Worm (Caenorhabditis elegans): ENCODE results near the gene dnj-19.

dnj-19 gene

ce11 chrV:5511720-5512119 is 7.1 kb upstream of the dnj-19 start:
- TF ChIP-seq nhr-237 (tag; optimal IDR thresholded peaks at IDR 0.05) = no peak
- peak; percentile 8 for TF ChIP-seq crh-2 (tag; optimal IDR thresholded peaks at IDR 0.05)
- peak; percentile 10 for TF ChIP-seq fos-1 (tag; optimal IDR thresholded peaks at IDR 0.05)
- TF ChIP-seq sma-9 (GFP tag; optimal IDR thresholded peaks at IDR 0.05) = no peak
- TF ChIP-seq sma-9 (tag; optimal IDR thresholded peaks at IDR 0.05) = no peak

ce11 chrV:5509966-5510365 is 5.3 kb upstream of the dnj-19 start:
- TF ChIP-seq nhr-237 (tag; optimal IDR thresholded peaks at IDR 0.05) (no peak), fos-1 (tag; optimal IDR thresholded peaks at IDR 0.05) (peak; percentile 16)

- TF ChIP-seq nhr-77 (tag; optimal IDR thresholded peaks at IDR 0.05) (no peak), nhr-25 (tag; optimal IDR thresholded peaks at IDR 0.05) (no peak), C34F6.9 (tag; optimal IDR thresholded peaks at IDR 0.05) (no peak), ZK546.5 (tag; optimal IDR thresholded peaks at IDR 0.05) (no peak), nhr-23 (tag; optimal IDR thresholded peaks at IDR 0.05) (no peak), lsy-2 (tag; optimal IDR thresholded peaks at IDR 0.05) (no peak), lin-13 (GFP tag; optimal IDR thresholded peaks at IDR 0.05) (no peak), ztf-11 (tag; optimal IDR thresholded peaks at IDR 0.05) (no peak)
These were observed 4.5 kb upstream of the dnj-19 start for ce11 chrV:5509134-5509533.

- TF ChIP-seq ztf-4 (tag; optimal IDR thresholded peaks at IDR 0.05) = no peak
- no peak for TF ChIP-seq lsy-2 (tag; optimal IDR thresholded peaks at IDR 0.05)
- no peak for TF ChIP-seq elt-1 (tag; optimal IDR thresholded peaks at IDR 0.05)
- no peak for TF ChIP-seq F13H6.1 (tag; optimal IDR thresholded peaks at IDR 0.05)
- no peak for TF ChIP-seq ztf-11 (tag; optimal IDR thresholded peaks at IDR 0.05)
- TF ChIP-seq nhr-6 (tag; optimal IDR thresholded peaks at IDR 0.05) = no peak
- TF ChIP-seq peb-1 (tag; optimal IDR thresholded peaks at IDR 0.05) = no peak
- TF ChIP-seq fos-1 (tag; optimal IDR thresholded peaks at IDR 0.05) = no peak
- TF ChIP-seq R02D3.7 (tag; optimal IDR thresholded peaks at IDR 0.05) = no peak
These were observed 362 bp downstream of the dnj-19 start for ce11 chrV:5504295-5504694.

- TF ChIP-seq ztf-11 (tag; optimal IDR thresholded peaks at IDR 0.05) (no peak), sma-3 (GFP tag; optimal IDR thresholded peaks at IDR 0.05) (peak; percentile 6), nhr-11 (tag; optimal IDR thresholded peaks at IDR 0.05) (no peak), lin-11 (tag; optimal IDR thresholded peaks at IDR 0.05) (no peak), ceh-82 (tag; optimal IDR thresholded peaks at IDR 0.05) (no peak), peb-1 (tag; optimal IDR thresholded peaks at IDR 0.05) (no peak), ZK546.5 (tag; optimal IDR thresholded peaks at IDR 0.05) (no peak), unc-55 (GFP tag; optimal IDR thresholded peaks at IDR 0.05) (no peak), nhr-25 (tag; optimal IDR thresholded peaks at IDR 0.05) (no peak), nhr-77 (tag; optimal IDR thresholded peaks at IDR 0.05) (no peak), aly-2 (tag; optimal IDR thresholded peaks at IDR 0.05) (no peak), crh-2 (tag; optimal IDR thresholded peaks at IDR 0.05) (no peak), sma-9 (GFP tag; optimal IDR thresholded peaks at IDR 0.05) (no peak), sma-9 (tag; optimal IDR thresholded peaks at IDR 0.05) (no peak), ama-1 (optimal IDR thresholded peaks at IDR 0.05) (peak; percentile 29), F13H6.1 (tag; optimal IDR thresholded peaks at IDR 0.05) (no peak)
These were observed 2.0 kb downstream of the dnj-19 start for ce11 chrV:5502701-5503100.

- TF ChIP-seq R02D3.7 (tag; optimal IDR thresholded peaks at IDR 0.05) (no peak), nhr-11 (tag; optimal IDR thresholded peaks at IDR 0.05) (no peak), nhr-237 (tag; optimal IDR thresholded peaks at IDR 0.05) (no peak), nhr-129 (tag; optimal IDR thresholded peaks at IDR 0.05) (no peak), C34F6.9 (tag; optimal IDR thresholded peaks at IDR 0.05) (no peak), dmd-4 (tag; optimal IDR thresholded peaks at IDR 0.05) (no peak), sem-4 (tag; optimal IDR thresholded peaks at IDR 0.05) (no peak), mab-5 (tag; optimal IDR thresholded peaks at IDR 0.05) (no peak)
These were observed 5.2 kb downstream of the dnj-19 start for ce11 chrV:5499475-5499874.

ce11 chrV:5493447-5493846 is 11.2 kb downstream of the dnj-19 start, which contains the start of gene T05C3.2:
T05C3.2 (plus strand) TSS chrV:5493747.
- TF ChIP-seq nhr-129 (tag; optimal IDR thresholded peaks at IDR 0.05) (no peak), nhr-23 (tag; optimal IDR thresholded peaks at IDR 0.05) (no peak), ztf-4 (tag; optimal IDR thresholded peaks at IDR 0.05) (no peak), peb-1 (tag; optimal IDR thresholded peaks at IDR 0.05) (no peak)

Data from whole organism, L2 larva.